Fruit fly (Drosophila melanogaster) whole organism, embryonic: ENCODE results near the gene CG32939.

Experiments
- Bdp1 ChIP-seq: fragments of 200-800 bp; sonication (Bioruptor generic); optimal IDR thresholded peaks from 3 replicates; lab custom pipeline; 2016; ENCODE audit warnings: missing biosample characterization, missing genetic modification characterization
- C15 ChIP-seq: fragments of 200-800 bp; sonication (Bioruptor generic); IDR thresholded peaks from 3 replicates; pipeline ENCODE4 v1.3.6; 2022; ENCODE audit warnings: missing biosample characterization, missing genetic modification characterization
- CG10543 ChIP-seq: fragments of 200-800 bp; sonication (Bioruptor generic); optimal IDR thresholded peaks from 3 replicates; lab custom pipeline; 2017; ENCODE audit warnings: missing biosample characterization, mild to moderate bottlenecking, missing genetic modification characterization, moderate library complexity
- CG11695 ChIP-seq: fragments of 200-800 bp; sonication (Bioruptor generic); IDR thresholded peaks from 3 replicates; pipeline ENCODE4 v1.3.6; 2022; ENCODE audit warnings: missing biosample characterization, missing genetic modification characterization
- CG12104 ChIP-seq: fragments of 200-800 bp; sonication (Bioruptor generic); optimal IDR thresholded peaks from 3 replicates; lab custom pipeline; 2016; ENCODE audit warnings: missing biosample characterization, missing genetic modification characterization
- CG12155 ChIP-seq: fragments of 200-800 bp; sonication (Bioruptor generic); optimal IDR thresholded peaks from 3 replicates; lab custom pipeline; 2016; ENCODE audit warnings: missing biosample characterization, missing genetic modification characterization
- CG12219 ChIP-seq: fragments of 200-800 bp; sonication (Bioruptor generic); optimal IDR thresholded peaks from 3 replicates; lab custom pipeline; 2018; ENCODE audit warnings: missing biosample characterization, mild to moderate bottlenecking, missing genetic modification characterization
- CG13296 ChIP-seq: fragments of 200-800 bp; sonication (Bioruptor generic); optimal IDR thresholded peaks from 3 replicates; lab custom pipeline; 2018; ENCODE audit warnings: missing biosample characterization, mild to moderate bottlenecking, missing genetic modification characterization
- CG13424 ChIP-seq: fragments of 200-800 bp; sonication (Bioruptor generic); optimal IDR thresholded peaks from 2 replicates; lab custom pipeline; 2019; ENCODE audit warnings: missing biosample characterization, mild to moderate bottlenecking, missing genetic modification characterization, moderate library complexity
- CG13624 ChIP-seq: fragments of 200-800 bp; sonication (Bioruptor generic); optimal IDR thresholded peaks from 2 replicates; lab custom pipeline; 2016; ENCODE audit warnings: missing biosample characterization, missing genetic modification characterization
- CG16815 ChIP-seq: fragments of 200-800 bp; sonication (Bioruptor generic); optimal IDR thresholded peaks from 3 replicates; lab custom pipeline; 2017; ENCODE audit warnings: missing biosample characterization, mild to moderate bottlenecking, missing genetic modification characterization
- CG17328 ChIP-seq: fragments of 200-800 bp; sonication (Bioruptor generic); IDR thresholded peaks from 2 replicates; pipeline ENCODE4 v1.3.6; 2022; ENCODE audit warnings: missing biosample characterization, missing genetic modification characterization
- CG17912 ChIP-seq: fragments of 200-800 bp; sonication (Bioruptor generic); optimal IDR thresholded peaks from 2 replicates; lab custom pipeline; 2018; ENCODE audit warnings: missing biosample characterization, mild to moderate bottlenecking, missing genetic modification characterization
- CG1792 ChIP-seq: fragments of 200-800 bp; sonication (Bioruptor generic); optimal IDR thresholded peaks from 2 replicates; lab custom pipeline; 2016; ENCODE audit warnings: missing biosample characterization, missing genetic modification characterization
- CG2889 ChIP-seq: fragments of 200-800 bp; sonication (Bioruptor generic); IDR thresholded peaks from 3 replicates; pipeline ENCODE4 v1.3.6; 2022; ENCODE audit warnings: missing biosample characterization, missing genetic modification characterization
- CG3065 ChIP-seq: fragments of 200-800 bp; sonication (Bioruptor generic); optimal IDR thresholded peaks from 2 replicates; lab custom pipeline; 2016; ENCODE audit warnings: missing biosample characterization, missing genetic modification characterization
- CG31441 ChIP-seq: fragments of 200-800 bp; sonication (Bioruptor generic); IDR thresholded peaks from 2 replicates; pipeline ENCODE4 v1.3.6; 2022; ENCODE audit warnings: missing biosample characterization, missing genetic modification characterization
- CG3995 ChIP-seq: fragments of 200-800 bp; sonication (Bioruptor generic); optimal IDR thresholded peaks from 3 replicates; lab custom pipeline; 2016; ENCODE audit warnings: missing biosample characterization, missing genetic modification characterization
- CG4424 ChIP-seq: fragments of 200-800 bp; sonication (Bioruptor generic); optimal IDR thresholded peaks from 3 replicates; lab custom pipeline; 2016; ENCODE audit warnings: missing biosample characterization, missing genetic modification characterization
- CG6765 ChIP-seq: fragments of 200-800 bp; sonication (Bioruptor generic); optimal IDR thresholded peaks from 3 replicates; lab custom pipeline; 2017; ENCODE audit warnings: missing biosample characterization, mild to moderate bottlenecking, missing genetic modification characterization
- CG6791 ChIP-seq: fragments of 200-800 bp; sonication (Bioruptor generic); IDR thresholded peaks from 3 replicates; pipeline ENCODE4 v1.3.6; 2022; ENCODE audit warnings: missing biosample characterization, missing genetic modification characterization; ENCODE audit not compliant: partially characterized antibody
- CG7357 ChIP-seq: fragments of 200-800 bp; sonication (Bioruptor generic); IDR thresholded peaks from 3 replicates; pipeline ENCODE4 v1.3.6; 2022; ENCODE audit warnings: missing biosample characterization, missing genetic modification characterization
- CG8089 ChIP-seq: fragments of 200-800 bp; sonication (Bioruptor generic); optimal IDR thresholded peaks from 3 replicates; lab custom pipeline; 2016; ENCODE audit warnings: missing biosample characterization, missing genetic modification characterization
- CG9797 ChIP-seq: fragments of 200-800 bp; sonication (Bioruptor generic); optimal IDR thresholded peaks from 3 replicates; lab custom pipeline; 2018; ENCODE audit warnings: missing biosample characterization, mild to moderate bottlenecking, missing genetic modification characterization
- Dbx ChIP-seq: fragments of 200-800 bp; sonication (Bioruptor generic); IDR thresholded peaks from 3 replicates; pipeline ENCODE4 v1.3.6; 2022; ENCODE audit warnings: missing biosample characterization, missing genetic modification characterization
- Elba2 ChIP-seq: fragments of 200-800 bp; sonication (Bioruptor generic); optimal IDR thresholded peaks from 3 replicates; lab custom pipeline; 2016; ENCODE audit warnings: missing biosample characterization, missing genetic modification characterization
- Ets97D ChIP-seq: fragments of 200-800 bp; sonication (Bioruptor generic); optimal IDR thresholded peaks from 3 replicates; lab custom pipeline; 2016; ENCODE audit warnings: missing biosample characterization, missing genetic modification characterization
- Gug ChIP-seq: fragments of 200-800 bp; sonication (Bioruptor generic); IDR thresholded peaks from 4 replicates; pipeline ENCODE4 v1.3.6; 2022; ENCODE audit warnings: missing biosample characterization, missing genetic modification characterization
- HmgD ChIP-seq: fragments of 200-800 bp; sonication (Bioruptor generic); optimal IDR thresholded peaks from 3 replicates; lab custom pipeline; 2016; ENCODE audit warnings: missing biosample characterization, missing genetic modification characterization
- Hr51 ChIP-seq, 2 experiments: fragments of 200-800 bp; sonication (Bioruptor generic); optimal IDR thresholded peaks; 2 replicates in 1 of 2; 3 replicates in 1 of 2; lab custom pipeline; 2016 to 2018; ENCODE audit warnings: missing biosample characterization in 2 of 2, missing genetic modification characterization in 2 of 2, mild to moderate bottlenecking in 1 of 2, moderate library complexity in 1 of 2
- Kr ChIP-seq: fragments of 200-800 bp; sonication (Bioruptor generic); optimal IDR thresholded peaks from 2 replicates; lab custom pipeline; 2017; ENCODE audit warnings: missing biosample characterization, mild to moderate bottlenecking, missing genetic modification characterization
- Sox100B ChIP-seq: fragments of 200-800 bp; sonication (Bioruptor generic); optimal IDR thresholded peaks from 3 replicates; lab custom pipeline; 2018; ENCODE audit warnings: missing biosample characterization, mild to moderate bottlenecking, missing genetic modification characterization
- bbx ChIP-seq: fragments of 200-800 bp; sonication (Bioruptor generic); IDR thresholded peaks from 2 replicates; pipeline ENCODE4 v1.3.6; 2022; ENCODE audit warnings: missing biosample characterization, missing genetic modification characterization; ENCODE audit not compliant: partially characterized antibody
- corto ChIP-seq: fragments of 200-800 bp; sonication (Bioruptor generic); optimal IDR thresholded peaks from 2 replicates; lab custom pipeline; 2016; ENCODE audit warnings: missing biosample characterization, mild to moderate bottlenecking, missing genetic modification characterization, moderate library complexity
- emc ChIP-seq: fragments of 200-800 bp; sonication (Bioruptor generic); optimal IDR thresholded peaks from 2 replicates; lab custom pipeline; 2016; ENCODE audit warnings: missing biosample characterization, missing genetic modification characterization
- gro ChIP-seq: fragments of 200-800 bp; sonication (Bioruptor generic); optimal IDR thresholded peaks from 2 replicates; lab custom pipeline; 2016; ENCODE audit warnings: missing biosample characterization, missing genetic modification characterization
- gsb-n ChIP-seq: fragments of 200-800 bp; sonication (Bioruptor generic); optimal IDR thresholded peaks from 3 replicates; lab custom pipeline; 2018; ENCODE audit warnings: missing biosample characterization, mild to moderate bottlenecking, missing genetic modification characterization
- kni ChIP-seq: fragments of 200-800 bp; sonication (Bioruptor generic); optimal IDR thresholded peaks from 3 replicates; lab custom pipeline; 2017; ENCODE audit warnings: mild to moderate bottlenecking, missing biosample characterization, missing genetic modification reagents, missing genetic modification characterization
- lov ChIP-seq, 2 experiments: fragments of 200-800 bp in 1 of 2; fragments of >200 bp in 1 of 2; sonication (Bioruptor generic) in 1 of 2; IDR thresholded peaks in 1 of 2; optimal IDR thresholded peaks in 1 of 2; 2 replicates in 1 of 2; 3 replicates in 1 of 2; pipeline versions ENCODE4 v1.3.6 to Lab custom; 2017 to 2022; ENCODE audit warnings: missing biosample characterization in 1 of 2, missing genetic modification characterization in 1 of 2
- nau ChIP-seq: fragments of 200-800 bp; sonication (Bioruptor generic); optimal IDR thresholded peaks from 3 replicates; lab custom pipeline; 2017; ENCODE audit warnings: missing biosample characterization, mild to moderate bottlenecking, missing genetic modification characterization, missing genetic modification reagents
- nerfin-2 ChIP-seq: fragments of 200-800 bp; sonication (Bioruptor generic); IDR thresholded peaks from 2 replicates; pipeline ENCODE4 v1.3.6; 2022; ENCODE audit warnings: missing biosample characterization, missing genetic modification characterization; ENCODE audit not compliant: partially characterized antibody
- pzg ChIP-seq: fragments of 200-800 bp; sonication (Bioruptor generic); optimal IDR thresholded peaks from 3 replicates; lab custom pipeline; 2018; ENCODE audit warnings: missing biosample characterization, mild to moderate bottlenecking, missing genetic modification characterization, moderate library complexity
- sim ChIP-seq: fragments of 200-800 bp; sonication (Bioruptor generic); IDR thresholded peaks from 2 replicates; pipeline ENCODE4 v1.3.6; 2022; ENCODE audit warnings: missing biosample characterization, missing genetic modification characterization
- ssp ChIP-seq: fragments of 200-800 bp; sonication (Bioruptor generic); IDR thresholded peaks from 2 replicates; pipeline ENCODE4 v1.3.6; 2022; ENCODE audit warnings: missing biosample characterization, missing genetic modification characterization
- stwl ChIP-seq: fragments of 200-800 bp; sonication (Bioruptor generic); optimal IDR thresholded peaks from 3 replicates; lab custom pipeline; 2018; ENCODE audit warnings: missing biosample characterization, mild to moderate bottlenecking, missing genetic modification characterization, moderate library complexity
- sug ChIP-seq: fragments of 200-800 bp; optimal IDR thresholded peaks from 2 replicates; lab custom pipeline; 2019; ENCODE audit warnings: missing biosample characterization, mild to moderate bottlenecking, missing genetic modification characterization, moderate library complexity
- twi ChIP-seq: fragments of 200-800 bp; optimal IDR thresholded peaks from 2 replicates; lab custom pipeline; 2019; ENCODE audit warnings: missing biosample characterization, mild to moderate bottlenecking, missing genetic modification characterization, moderate library complexity
- tx ChIP-seq: fragments of 200-800 bp; sonication (Bioruptor generic); optimal IDR thresholded peaks from 2 replicates; lab custom pipeline; 2016; ENCODE audit warnings: missing biosample characterization, missing genetic modification characterization
- yki ChIP-seq: fragments of >200 bp; optimal IDR thresholded peaks from 3 replicates; lab custom pipeline; 2018
- zen2 ChIP-seq: fragments of 200-800 bp; sonication (Bioruptor generic); IDR thresholded peaks from 3 replicates; pipeline ENCODE4 v1.3.6; 2022; ENCODE audit warnings: missing biosample characterization, missing genetic modification characterization; ENCODE audit not compliant: partially characterized antibody

Gene CG32939

dm6 chr3R:9677734-9678341, 15.0 kb upstream of the CG32939 start, which contains the start of gene p23 (continued):
- TF ChIP-seq CG16815 (GFP tag; lab: Kevin White, UChicago) (no peak), tx (GFP tag; lab: Kevin White, UChicago) (no peak), CG8089 (GFP tag; lab: Kevin White, UChicago) (no peak), C15 (GFP tag; lab: Robert Waterston, UW) (no peak), Ets97D (GFP tag; lab: Kevin White, UChicago) (peak; percentile 75), CG10543 (peak; percentile 15), CG3995 (GFP tag; lab: Kevin White, UChicago) (peak; percentile 9), CG4424 (no peak), CG3065 (GFP tag; lab: Kevin White, UChicago) (no peak), kni (no peak), Dbx (GFP tag; lab: Robert Waterston, UW) (peak; percentile 60; the same call in 2 of the 3 replicates), pzg (GFP tag; lab: Kevin White, UChicago) (peak; percentile 97), sim (GFP tag; lab: Robert Waterston, UW) (no peak), sug (tag; lab: Kevin White, UChicago) (no peak), CG17328 (GFP tag; lab: Robert Waterston, UW) (no peak), Bdp1 (GFP tag; lab: Kevin White, UChicago) (peak; percentile 15), Elba2 (GFP tag; lab: Kevin White, UChicago) (no peak), CG2889 (no peak), corto (GFP tag; lab: Kevin White, UChicago) (no peak), CG7357 (GFP tag; lab: Robert Waterston, UW) (no peak), HmgD (GFP tag; lab: Kevin White, UChicago) (peak; percentile 78), Kr (GFP tag; lab: Kevin White, UChicago) (no peak), nau (no peak), CG12104 (GFP tag; lab: Kevin White, UChicago) (no peak), CG13296 (GFP tag; lab: Kevin White, UChicago) (no peak), lov (optimal IDR thresholded peaks at IDR 0.05; lab: Kevin White, UChicago) (no peak), lov (GFP tag; IDR thresholded peaks at IDR 0.05; lab: Robert Waterston, UW) (no peak), ssp (no peak), CG1792 (GFP tag; lab: Kevin White, UChicago) (no peak), nerfin-2 (0 out of 2 replicates have a peak, but pooled peaks have one; percentile 50), twi (tag; lab: Kevin White, UChicago) (no peak), emc (GFP tag; lab: Kevin White, UChicago) (no peak), CG31441 (GFP tag; lab: Robert Waterston, UW) (no peak), Sox100B (GFP tag; lab: Kevin White, UChicago) (no peak), yki (lab: Kevin White, UChicago) (no peak), CG13624 (GFP tag; lab: Kevin White, UChicago) (peak; percentile 59), CG12219 (GFP tag; lab: Kevin White, UChicago) (no peak), bbx (GFP tag; lab: Robert Waterston, UW) (peak; percentile 60), Hr51 (GFP tag; optimal IDR thresholded peaks at IDR 0.05; lab: Kevin White, UChicago) (no peak), Gug (GFP tag; lab: Robert Waterston, UW) (no peak), stwl (tag; lab: Kevin White, UChicago) (peak; percentile 62), gro (GFP tag; lab: Kevin White, UChicago) (no peak), CG12155 (GFP tag; lab: Kevin White, UChicago) (peak; percentile 11), CG17912 (GFP tag; lab: Kevin White, UChicago) (no peak), CG13424 (tag; lab: Kevin White, UChicago) (no peak), CG6791 (GFP tag; lab: Robert Waterston, UW) (peak; percentile 51; the same call in 1 of the 3 replicates), gsb-n (peak; percentile 32), zen2 (GFP tag; lab: Robert Waterston, UW) (no peak), CG11695 (GFP tag; lab: Robert Waterston, UW) (no peak), CG9797 (GFP tag; lab: Kevin White, UChicago) (peak; percentile 90), CG6765 (GFP tag; lab: Kevin White, UChicago) (no peak)
